Worm (Caenorhabditis elegans): ENCODE measurements around the gene nhr-255.

DNA sequence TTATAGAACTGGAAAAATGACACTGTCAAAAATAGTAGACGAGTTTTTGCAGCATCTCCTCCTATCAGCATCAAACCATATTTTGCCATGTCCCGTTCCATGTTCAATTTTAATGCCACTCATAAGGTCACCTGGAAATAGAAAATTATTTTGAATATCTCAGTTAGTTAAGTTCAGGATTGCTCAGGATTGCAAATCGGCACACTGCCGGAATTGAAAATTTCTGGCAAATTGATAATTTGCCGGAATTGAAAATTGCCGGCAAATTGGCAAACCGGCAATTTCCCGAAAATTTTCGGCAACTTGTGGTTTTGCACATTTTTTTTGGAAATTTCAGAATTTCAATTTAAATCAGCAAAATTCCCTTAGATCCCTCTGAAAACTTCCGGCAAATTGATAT lies 44.3 kb downstream of the nhr-255 start, which contains the start of gene Y7A5A.5:
- no peak for TF ChIP-seq tbx-2 (tag; optimal IDR thresholded peaks at IDR 0.05)
- TF ChIP-seq ama-1 (optimal IDR thresholded peaks at IDR 0.05), result no peak
- TF ChIP-seq pag-3 (tag; optimal IDR thresholded peaks at IDR 0.05; ENCODE audit: borderline replicate concordance), result no peak
- no peak for TF ChIP-seq ceh-30 (tag; optimal IDR thresholded peaks at IDR 0.05)
